Fruit fly (Drosophila melanogaster) whole organism, adult: ENCODE results near the gene CycG.

ENCODE experiments used
- CG33017 ChIP-seq: fragments of 200-800 bp; sonication (Bioruptor generic); optimal IDR thresholded peaks from 2 replicates; lab custom pipeline; 2018; ENCODE audit warnings: missing biosample characterization, mild to moderate bottlenecking, missing genetic modification characterization, moderate library complexity
- CG5204 ChIP-seq: fragments of 200-800 bp; sonication (Bioruptor generic); optimal IDR thresholded peaks from 2 replicates; lab custom pipeline; 2016; ENCODE audit warnings: missing biosample characterization, missing genetic modification characterization
- ovo ChIP-seq: fragments of 200-800 bp; sonication (Bioruptor generic); optimal IDR thresholded peaks from 2 replicates; lab custom pipeline; 2016; ENCODE audit warnings: missing biosample characterization, missing genetic modification characterization

- TF ChIP-seq ovo (GFP tag; lab: Kevin White, UChicago) (no peak), CG33017 (tag; lab: Kevin White, UChicago) (no peak), CG5204 (GFP tag; lab: Kevin White, UChicago) (no peak)
These were observed 53.7 kb downstream of the CycG start for dm6 chr3R:31558720-31559280.
